Fruit fly (Drosophila melanogaster) whole organism, adult: ENCODE results near the gene cmb.
A peak's percentile ranks its signal among the peaks of the same experiment; 100 is the strongest.

ENCODE experiments used
- CG11617 ChIP-seq: fragments of 200-800 bp; sonication (Bioruptor generic); optimal IDR thresholded peaks from 2 replicates; lab custom pipeline; 2017; ENCODE audit warnings: mild to moderate bottlenecking, missing biosample characterization, missing genetic modification reagents, missing genetic modification characterization
- CG12768 ChIP-seq: fragments of 200-800 bp; sonication (Bioruptor generic); optimal IDR thresholded peaks from 2 replicates; lab custom pipeline; 2017; ENCODE audit warnings: missing biosample characterization, missing genetic modification characterization, mild to moderate bottlenecking, moderate library complexity, missing genetic modification reagents
- CG14711 ChIP-seq: fragments of 200-800 bp; sonication (Bioruptor generic); optimal IDR thresholded peaks from 2 replicates; lab custom pipeline; 2018; ENCODE audit warnings: missing biosample characterization, mild to moderate bottlenecking, missing genetic modification characterization, moderate library complexity
- CG1620 ChIP-seq: fragments of 200-800 bp; sonication (Bioruptor generic); optimal IDR thresholded peaks from 2 replicates; lab custom pipeline; 2016; ENCODE audit warnings: missing biosample characterization, missing genetic modification characterization
- CG33017 ChIP-seq: fragments of 200-800 bp; sonication (Bioruptor generic); optimal IDR thresholded peaks from 2 replicates; lab custom pipeline; 2018; ENCODE audit warnings: missing biosample characterization, mild to moderate bottlenecking, missing genetic modification characterization, moderate library complexity
- CG5204 ChIP-seq: fragments of 200-800 bp; sonication (Bioruptor generic); optimal IDR thresholded peaks from 2 replicates; lab custom pipeline; 2016; ENCODE audit warnings: missing biosample characterization, missing genetic modification characterization
- CG7045 ChIP-seq: fragments of 200-800 bp; sonication (Bioruptor generic); optimal IDR thresholded peaks from 2 replicates; lab custom pipeline; 2017; ENCODE audit warnings: missing biosample characterization, mild to moderate bottlenecking, missing genetic modification characterization
- CG7101 ChIP-seq: fragments of 200-800 bp; sonication (Bioruptor generic); optimal IDR thresholded peaks from 2 replicates; lab custom pipeline; 2018; ENCODE audit warnings: missing biosample characterization, mild to moderate bottlenecking, missing genetic modification characterization, moderate library complexity
- Clk ChIP-seq: fragments of 200-800 bp; sonication (Bioruptor generic); optimal IDR thresholded peaks from 2 replicates; lab custom pipeline; 2017; ENCODE audit warnings: missing biosample characterization, missing genetic modification characterization
- Crg-1 ChIP-seq: fragments of 200-800 bp; sonication (Bioruptor generic); optimal IDR thresholded peaks from 2 replicates; lab custom pipeline; 2016; ENCODE audit warnings: missing biosample characterization, missing genetic modification characterization
- Hr96 ChIP-seq: fragments of 200-800 bp; sonication (Bioruptor generic); optimal IDR thresholded peaks from 2 replicates; lab custom pipeline; 2016; ENCODE audit warnings: missing biosample characterization, missing genetic modification characterization
- Mnt ChIP-seq: fragments of 200-800 bp; sonication (Bioruptor generic); optimal IDR thresholded peaks from 2 replicates; lab custom pipeline; 2016; ENCODE audit warnings: missing biosample characterization, mild to moderate bottlenecking, missing genetic modification characterization
- bab1 ChIP-seq: fragments of 200-800 bp; sonication (Bioruptor generic); optimal IDR thresholded peaks from 3 replicates; lab custom pipeline; 2019; ENCODE audit warnings: missing biosample characterization, mild to moderate bottlenecking, missing genetic modification characterization, moderate library complexity
- cic ChIP-seq: fragments of 200-800 bp; sonication (Bioruptor generic); optimal IDR thresholded peaks from 2 replicates; lab custom pipeline; 2017; ENCODE audit warnings: missing biosample characterization, mild to moderate bottlenecking, missing genetic modification characterization, moderate library complexity
- cnc ChIP-seq, 2 experiments: fragments of >200 bp; optimal IDR thresholded peaks; 2 replicates each; lab custom pipeline; 2017
- kay ChIP-seq: fragments of 200-800 bp; sonication (Bioruptor generic); peaks from one replicate; lab custom pipeline; 2016; ENCODE audit warnings: missing biosample characterization, missing genetic modification characterization, borderline replicate concordance
- ovo ChIP-seq: fragments of 200-800 bp; sonication (Bioruptor generic); optimal IDR thresholded peaks from 2 replicates; lab custom pipeline; 2016; ENCODE audit warnings: missing biosample characterization, missing genetic modification characterization
- pad ChIP-seq: fragments of 200-800 bp; sonication (Bioruptor generic); optimal IDR thresholded peaks from 3 replicates; lab custom pipeline; 2017; ENCODE audit warnings: missing biosample characterization, missing genetic modification characterization, mild to moderate bottlenecking, moderate library complexity, missing genetic modification reagents
- tj ChIP-seq: fragments of 200-800 bp; sonication (Bioruptor generic); optimal IDR thresholded peaks from 3 replicates; lab custom pipeline; 2017; ENCODE audit warnings: missing biosample characterization, mild to moderate bottlenecking, missing genetic modification characterization, moderate library complexity
- toe ChIP-seq: fragments of 200-800 bp; sonication (Bioruptor generic); optimal IDR thresholded peaks from 2 replicates; lab custom pipeline; 2016; ENCODE audit warnings: missing biosample characterization, missing genetic modification characterization

cmb gene

dm6 chr3L:13442400-13442799 is at the start of gene cmb:
Gene cmb, plus strand, starts transcription at chr3L:13442594.
- TF ChIP-seq bab1 (peak; percentile 36), CG11617 (peak; percentile 25), kay (GFP tag; lab: Kevin White, UChicago) (peak; percentile 71), CG1620 (peak; percentile 26), CG33017 (no peak)

- TF ChIP-seq CG33017 (no peak), CG7101 (tag; lab: Kevin White, UChicago) (no peak), bab1 (no peak), CG11617 (no peak), CG7045 (GFP tag; lab: Kevin White, UChicago) (no peak), Mnt (GFP tag; lab: Kevin White, UChicago) (no peak), ovo (GFP tag; lab: Kevin White, UChicago) (no peak), cic (GFP tag; lab: Kevin White, UChicago) (no peak), Crg-1 (GFP tag; lab: Kevin White, UChicago) (no peak), pad (no peak)
These were observed 48.9 kb upstream of the cmb start for dm6 chr3L:13393538-13393937.

- TF ChIP-seq cnc (optimal IDR thresholded peaks at IDR 0.05; lab: Kevin White, UChicago) (no peak), CG14711 (tag; lab: Kevin White, UChicago) (no peak), Mnt (GFP tag; lab: Kevin White, UChicago) (no peak), Crg-1 (GFP tag; lab: Kevin White, UChicago) (no peak), CG11617 (no peak), CG1620 (no peak), CG12768 (GFP tag; lab: Kevin White, UChicago) (no peak), tj (GFP tag; lab: Kevin White, UChicago) (no peak), pad (no peak), toe (no peak), Clk (GFP tag; lab: Kevin White, UChicago) (no peak), CG7101 (tag; lab: Kevin White, UChicago) (no peak), CG33017 (no peak), bab1 (no peak), CG5204 (GFP tag; lab: Kevin White, UChicago) (no peak), ovo (GFP tag; lab: Kevin White, UChicago) (no peak), CG7045 (GFP tag; lab: Kevin White, UChicago) (no peak), Hr96 (GFP tag; lab: Kevin White, UChicago) (no peak), kay (GFP tag; lab: Kevin White, UChicago) (no peak), cic (GFP tag; lab: Kevin White, UChicago) (no peak)
These were observed 44.7 kb upstream of the cmb start for dm6 chr3L:13397656-13398055.

- TF ChIP-seq kay (GFP tag; lab: Kevin White, UChicago) (no peak), Hr96 (GFP tag; lab: Kevin White, UChicago) (no peak), tj (GFP tag; lab: Kevin White, UChicago) (no peak), Clk (GFP tag; lab: Kevin White, UChicago) (no peak), cic (GFP tag; lab: Kevin White, UChicago) (no peak), Crg-1 (GFP tag; lab: Kevin White, UChicago) (no peak)
These were observed 41.4 kb upstream of the cmb start, which contains the start of gene sens for dm6 chr3L:13400872-13401418. Gene sens, minus strand, starts transcription at chr3L:13401125.

dm6 chr3L:13403141-13403867 is 39.1 kb upstream of the cmb start:
- TF ChIP-seq Clk (GFP tag; lab: Kevin White, UChicago): no peak
- TF ChIP-seq toe: no peak
- TF ChIP-seq CG7101 (tag; lab: Kevin White, UChicago): no peak
- TF ChIP-seq Hr96 (GFP tag; lab: Kevin White, UChicago): no peak
- TF ChIP-seq CG33017: no peak
- no peak for TF ChIP-seq pad
- TF ChIP-seq Mnt (GFP tag; lab: Kevin White, UChicago): no peak
- no peak for TF ChIP-seq ovo (GFP tag; lab: Kevin White, UChicago)
- TF ChIP-seq bab1: no peak
- no peak for TF ChIP-seq CG11617

- no peak for TF ChIP-seq CG7101 (tag; lab: Kevin White, UChicago)
- TF ChIP-seq CG33017: no peak
- TF ChIP-seq Mnt (GFP tag; lab: Kevin White, UChicago): no peak
- no peak for TF ChIP-seq kay (GFP tag; lab: Kevin White, UChicago)
- TF ChIP-seq ovo (GFP tag; lab: Kevin White, UChicago): no peak
- TF ChIP-seq CG1620: no peak
These were observed 35.5 kb upstream of the cmb start for dm6 chr3L:13406873-13407272.

dm6 chr3L:13409809-13410521 is 32.4 kb upstream of the cmb start:
- TF ChIP-seq kay (GFP tag; lab: Kevin White, UChicago) (peak; percentile 23), CG1620 (no peak)
